Fruit fly (Drosophila melanogaster) whole organism: ENCODE results near the gene CG7443.

Experiments used
- CG8478 ChIP-seq: fragments of >200 bp; optimal IDR thresholded peaks from 2 replicates; lab custom pipeline; 2018; ENCODE audit warnings: inconsistent platforms
- psq ChIP-seq: fragments of >200 bp; optimal IDR thresholded peaks from 2 replicates; lab custom pipeline; 2017

- TF ChIP-seq CG8478 (lab: Kevin White, UChicago) (no peak), psq (lab: Kevin White, UChicago) (no peak)
Observed at dm6 chr3R:8300928-8301752, 23.0 kb upstream of the CG7443 start, which contains the start of the genes CG9626 and mRpL1.
